Worm (Caenorhabditis elegans): Measurements from ENCODE around the gene snb-6.

ce11 chrII:8817225-8817624 is 42.3 kb downstream of the snb-6 start:
- no peak for TF ChIP-seq ztf-22 (GFP tag; optimal IDR thresholded peaks at IDR 0.05)
- TF ChIP-seq snpc-4 (GFP tag; optimal IDR thresholded peaks at IDR 0.05) = no peak
- TF ChIP-seq snpc-4 (tag; optimal IDR thresholded peaks at IDR 0.05) = no peak
- no peak for TF ChIP-seq efl-1 (GFP tag; optimal IDR thresholded peaks at IDR 0.05)
- no peak for TF ChIP-seq him-1 (tag; optimal IDR thresholded peaks at IDR 0.05)
- no peak for TF ChIP-seq mcd-1 (GFP tag; IDR thresholded peaks at IDR 0.05)
- no peak for TF ChIP-seq F39B2.1 (GFP tag; IDR thresholded peaks at IDR 0.05)
- no peak for TF ChIP-seq ceh-58 (GFP tag; IDR thresholded peaks at IDR 0.05)
- TF ChIP-seq fkh-3 (tag; optimal IDR thresholded peaks at IDR 0.05) = no peak
- no peak for TF ChIP-seq unc-130 (GFP tag; optimal IDR thresholded peaks at IDR 0.05)
- TF ChIP-seq die-1 (tag; optimal IDR thresholded peaks at IDR 0.05) = no peak
- no peak for TF ChIP-seq sdz-38 (tag; optimal IDR thresholded peaks at IDR 0.05)
- TF ChIP-seq tbx-9 (tag; optimal IDR thresholded peaks at IDR 0.05; ENCODE audit: borderline replicate concordance) = no peak
- no peak for TF ChIP-seq T07F8.4 (tag; optimal IDR thresholded peaks at IDR 0.05)
- TF ChIP-seq ceh-40 (GFP tag; IDR thresholded peaks at IDR 0.05) = no peak
